Worm (Caenorhabditis elegans): ENCODE measurements around the gene D2096.7.

The D2096.7 gene

ce11 chrIV:8333988-8334863 lies 43.2 kb downstream of the D2096.7 start, which contains the start of gene his-32 (continued):
- no peak for TF ChIP-seq pag-3 (tag; optimal IDR thresholded peaks at IDR 0.05; ENCODE audit: borderline replicate concordance, insufficient read depth)
- peak; percentile 38 for TF ChIP-seq tbx-2 (tag; optimal IDR thresholded peaks at IDR 0.05)
- TF ChIP-seq C34B4.2 (tag; optimal IDR thresholded peaks at IDR 0.05), result no peak
- TF ChIP-seq pax-3 (tag; optimal IDR thresholded peaks at IDR 0.05), result no peak
- TF ChIP-seq hlh-4 (tag; optimal IDR thresholded peaks at IDR 0.05), result no peak
- TF ChIP-seq elt-2 (tag; optimal IDR thresholded peaks at IDR 0.05), result no peak
- TF ChIP-seq ceh-82 (tag; optimal IDR thresholded peaks at IDR 0.05), result no peak

- TF ChIP-seq ces-1 (GFP tag; optimal IDR thresholded peaks at IDR 0.05) (no peak), ets-5 (GFP tag; IDR thresholded peaks at IDR 0.05) (no peak), unc-130 (tag; optimal IDR thresholded peaks at IDR 0.05) (no peak), nhr-47 (tag; optimal IDR thresholded peaks at IDR 0.05) (no peak), mep-1 (tag; optimal IDR thresholded peaks at IDR 0.05) (no peak), ceh-82 (tag; optimal IDR thresholded peaks at IDR 0.05) (no peak), jun-1 (tag; optimal IDR thresholded peaks at IDR 0.05) (no peak), efl-1 (optimal IDR thresholded peaks at IDR 0.05) (no peak), efl-1 (GFP tag; optimal IDR thresholded peaks at IDR 0.05 in 1 of 2) (no peak), rnt-1 (tag; optimal IDR thresholded peaks at IDR 0.05) (no peak), elt-3 (tag; optimal IDR thresholded peaks at IDR 0.05) (no peak), ceh-63 (GFP tag; optimal IDR thresholded peaks at IDR 0.05) (no peak), alr-1 (tag; optimal IDR thresholded peaks at IDR 0.05; ENCODE audit: borderline replicate concordance) (no peak), Y116A8C.19 (tag; optimal IDR thresholded peaks at IDR 0.05; ENCODE audit: borderline replicate concordance) (no peak), unc-62 (GFP tag; optimal IDR thresholded peaks at IDR 0.05) (no peak), isw-1 (GFP tag; IDR thresholded peaks at IDR 0.05) (no peak)
Measured at ce11 chrIV:8333954-8333987, 43.7 kb downstream of the D2096.7 start, which contains the start of gene his-31. TSS of gene his-31 (minus strand) at chrIV:8333983.

ce11 chrIV:8333554-8333953 lies 43.9 kb downstream of the D2096.7 start:
- TF ChIP-seq nhr-84 (tag; optimal IDR thresholded peaks at IDR 0.05), result no peak
- TF ChIP-seq ztf-11 (tag; optimal IDR thresholded peaks at IDR 0.05), result no peak
- TF ChIP-seq fkh-8 (tag; optimal IDR thresholded peaks at IDR 0.05), result no peak
- TF ChIP-seq nhr-19 (GFP tag; conservative IDR thresholded peaks at IDR 0.05), result no peak
- TF ChIP-seq elt-3 (tag; optimal IDR thresholded peaks at IDR 0.05), result no peak
- TF ChIP-seq nhr-20 (tag; optimal IDR thresholded peaks at IDR 0.05), result no peak
- TF ChIP-seq egl-13 (tag; optimal IDR thresholded peaks at IDR 0.05), result no peak
- TF ChIP-seq hlh-17 (GFP tag; optimal IDR thresholded peaks at IDR 0.05; ENCODE audit: borderline replicate concordance), result no peak
- TF ChIP-seq nhr-77 (tag; optimal IDR thresholded peaks at IDR 0.05), result no peak
- TF ChIP-seq alr-1 (tag; optimal IDR thresholded peaks at IDR 0.05; ENCODE audit: borderline replicate concordance), result no peak
- TF ChIP-seq sptf-1 (tag; optimal IDR thresholded peaks at IDR 0.05), result no peak
- TF ChIP-seq swsn-7 (tag; optimal IDR thresholded peaks at IDR 0.05), result no peak

- no peak for TF ChIP-seq efl-1 (optimal IDR thresholded peaks at IDR 0.05)
- peak in 1 of 2 experiments; percentile 6 for TF ChIP-seq efl-1 (GFP tag; optimal IDR thresholded peaks at IDR 0.05 in 1 of 2)
- TF ChIP-seq C04F5.9 (tag; optimal IDR thresholded peaks at IDR 0.05), result no peak
Measured at ce11 chrIV:8333034-8333433, 44.4 kb downstream of the D2096.7 start.

- TF ChIP-seq nhr-71 (tag; optimal IDR thresholded peaks at IDR 0.05), result no peak
- no peak for TF ChIP-seq unc-62 (GFP tag; optimal IDR thresholded peaks at IDR 0.05)
- TF ChIP-seq snu-23 (GFP tag; optimal IDR thresholded peaks at IDR 0.05), result no peak
- TF ChIP-seq egl-13 (tag; optimal IDR thresholded peaks at IDR 0.05), result no peak
- no peak for TF ChIP-seq hlh-17 (GFP tag; optimal IDR thresholded peaks at IDR 0.05; ENCODE audit: borderline replicate concordance)
- no peak for TF ChIP-seq mef-2 (tag; optimal IDR thresholded peaks at IDR 0.05)
- TF ChIP-seq elt-3 (tag; optimal IDR thresholded peaks at IDR 0.05), result no peak
- TF ChIP-seq nhr-237 (tag; optimal IDR thresholded peaks at IDR 0.05), result no peak
- no peak for TF ChIP-seq hlh-4 (tag; optimal IDR thresholded peaks at IDR 0.05)
- TF ChIP-seq sup-37 (GFP tag; optimal IDR thresholded peaks at IDR 0.05), result no peak
- no peak for TF ChIP-seq nhr-11 (tag; optimal IDR thresholded peaks at IDR 0.05)
- TF ChIP-seq ceh-88 (GFP tag; IDR thresholded peaks at IDR 0.05), result no peak
Measured at ce11 chrIV:8332526-8332925, 44.9 kb downstream of the D2096.7 start, which contains the start of gene lys-10. TSS of gene lys-10 (plus strand) at chrIV:8332826.

Data from whole organism, L1 larva.